Fruit fly (Drosophila melanogaster) whole organism, embryonic: ENCODE measurements around the gene Cpr30F.

Source experiments
- Antp ChIP-seq: fragments of 200-800 bp; sonication (Bioruptor generic); optimal IDR thresholded peaks from 3 replicates; lab custom pipeline; 2016; ENCODE audit warnings: missing biosample characterization, missing genetic modification characterization
- Awh ChIP-seq: fragments of 200-800 bp; sonication (Bioruptor generic); IDR thresholded peaks from 2 replicates; pipeline ENCODE4, ENCODE4 v1.3.6; 2022; ENCODE audit warnings: missing biosample characterization, missing genetic modification characterization
- CG10565 ChIP-seq: fragments of 200-800 bp; sonication (Bioruptor generic); optimal IDR thresholded peaks from 3 replicates; lab custom pipeline; 2016; ENCODE audit warnings: missing biosample characterization, mild to moderate bottlenecking, missing genetic modification characterization
- CG12219 ChIP-seq: fragments of 200-800 bp; sonication (Bioruptor generic); optimal IDR thresholded peaks from 3 replicates; lab custom pipeline; 2018; ENCODE audit warnings: missing biosample characterization, mild to moderate bottlenecking, missing genetic modification characterization
- CG12659 ChIP-seq: fragments of 200-800 bp; sonication (Bioruptor generic); optimal IDR thresholded peaks from 3 replicates; lab custom pipeline; 2017; ENCODE audit warnings: mild to moderate bottlenecking, missing biosample characterization, missing genetic modification reagents, missing genetic modification characterization
- CG13424 ChIP-seq: fragments of 200-800 bp; sonication (Bioruptor generic); optimal IDR thresholded peaks from 2 replicates; lab custom pipeline; 2019; ENCODE audit warnings: missing biosample characterization, mild to moderate bottlenecking, missing genetic modification characterization, moderate library complexity
- CG14050 ChIP-seq: fragments of 200-800 bp; sonication (Bioruptor generic); IDR thresholded peaks from 3 replicates; pipeline ENCODE4 v1.3.6; 2022; ENCODE audit warnings: missing biosample characterization, missing genetic modification characterization
- CG17359 ChIP-seq: fragments of 200-800 bp; sonication (Bioruptor generic); optimal IDR thresholded peaks from 3 replicates; lab custom pipeline; 2018; ENCODE audit warnings: missing biosample characterization, mild to moderate bottlenecking, missing genetic modification characterization, moderate library complexity
- CG17568 ChIP-seq: fragments of 200-800 bp; sonication (Bioruptor generic); optimal IDR thresholded peaks from 2 replicates; lab custom pipeline; 2018; ENCODE audit warnings: missing biosample characterization, mild to moderate bottlenecking, missing genetic modification characterization, moderate library complexity
- CG18476 ChIP-seq: fragments of 200-800 bp; sonication (Bioruptor generic); optimal IDR thresholded peaks from 2 replicates; lab custom pipeline; 2016; ENCODE audit warnings: missing biosample characterization, mild to moderate bottlenecking, missing genetic modification characterization
- CG2129 ChIP-seq: fragments of 200-800 bp; sonication (Bioruptor generic); IDR thresholded peaks from 2 replicates; pipeline ENCODE4 v1.3.6; 2022; ENCODE audit warnings: missing biosample characterization, missing genetic modification characterization; ENCODE audit not compliant: partially characterized antibody
- CG2678 ChIP-seq: fragments of 200-800 bp; sonication (Bioruptor generic); optimal IDR thresholded peaks from 3 replicates; lab custom pipeline; 2019; ENCODE audit warnings: missing biosample characterization, mild to moderate bottlenecking, missing genetic modification characterization, moderate library complexity
- CG30020 ChIP-seq: fragments of 200-800 bp; optimal IDR thresholded peaks from 2 replicates; lab custom pipeline; 2019; ENCODE audit warnings: missing biosample characterization, mild to moderate bottlenecking, missing genetic modification characterization, moderate library complexity
- CG3281 ChIP-seq: fragments of 200-800 bp; sonication (Bioruptor generic); optimal IDR thresholded peaks from 3 replicates; lab custom pipeline; 2017; ENCODE audit warnings: missing biosample characterization, mild to moderate bottlenecking, missing genetic modification characterization
- CG42726 ChIP-seq: fragments of 200-800 bp; sonication (Bioruptor generic); IDR thresholded peaks from 2 replicates; pipeline ENCODE4 v1.3.6; 2022; ENCODE audit warnings: missing biosample characterization, missing genetic modification characterization; ENCODE audit not compliant: partially characterized antibody
- CG4360 ChIP-seq: fragments of 200-800 bp; sonication (Bioruptor generic); IDR thresholded peaks from 2 replicates; pipeline ENCODE4 v1.3.6; 2022; ENCODE audit warnings: missing biosample characterization, missing genetic modification characterization
- CG6254 ChIP-seq: fragments of 200-800 bp; sonication (Bioruptor generic); optimal IDR thresholded peaks from 3 replicates; lab custom pipeline; 2017; ENCODE audit warnings: mild to moderate bottlenecking, missing biosample characterization, missing genetic modification reagents, missing genetic modification characterization
- CG7786 ChIP-seq: fragments of 200-800 bp; sonication (Bioruptor generic); optimal IDR thresholded peaks from 2 replicates; lab custom pipeline; 2016; ENCODE audit warnings: missing biosample characterization, missing genetic modification characterization
- CG7839 ChIP-seq: fragments of 200-800 bp; sonication (Bioruptor generic); optimal IDR thresholded peaks from 3 replicates; lab custom pipeline; 2018; ENCODE audit warnings: missing biosample characterization, mild to moderate bottlenecking, missing genetic modification characterization, moderate library complexity
- CG7928 ChIP-seq: fragments of 200-800 bp; sonication (Bioruptor generic); optimal IDR thresholded peaks from 2 replicates; lab custom pipeline; 2017; ENCODE audit warnings: missing biosample characterization, mild to moderate bottlenecking, missing genetic modification characterization
- CoRest ChIP-seq: fragments of 200-800 bp; sonication (Bioruptor generic); optimal IDR thresholded peaks from 3 replicates; lab custom pipeline; 2018; ENCODE audit warnings: missing biosample characterization, mild to moderate bottlenecking, missing genetic modification characterization, moderate library complexity
- Elba2 ChIP-seq: fragments of 200-800 bp; sonication (Bioruptor generic); optimal IDR thresholded peaks from 3 replicates; lab custom pipeline; 2016; ENCODE audit warnings: missing biosample characterization, missing genetic modification characterization
- Ets65A ChIP-seq: fragments of 200-800 bp; sonication (Bioruptor generic); peaks from one replicate; lab custom pipeline; 2016; ENCODE audit warnings: missing biosample characterization, missing genetic modification characterization
- HLH3B ChIP-seq: fragments of 200-800 bp; sonication (Bioruptor generic); IDR thresholded peaks from 2 replicates; pipeline ENCODE4 v1.3.6; 2022; ENCODE audit warnings: missing biosample characterization, missing genetic modification characterization
- Hmr ChIP-seq: fragments of 200-800 bp; sonication (Bioruptor generic); optimal IDR thresholded peaks from 3 replicates; lab custom pipeline; 2017; ENCODE audit warnings: mild to moderate bottlenecking, missing biosample characterization, missing genetic modification reagents, missing genetic modification characterization
- Hr78 ChIP-seq, 2 experiments: fragments of 200-800 bp in 1 of 2; fragments of >200 bp in 1 of 2; sonication (Bioruptor generic) in 1 of 2; optimal IDR thresholded peaks; 2 replicates each; lab custom pipeline; 2017 to 2019; ENCODE audit warnings: missing biosample characterization in 2 of 2, missing genetic modification characterization in 2 of 2, mild to moderate bottlenecking in 1 of 2, moderate library complexity in 1 of 2
- Mrtf ChIP-seq: fragments of 200-800 bp; sonication (Bioruptor generic); IDR thresholded peaks from 3 replicates; pipeline ENCODE4 v1.3.6; 2022; ENCODE audit warnings: missing biosample characterization, missing genetic modification characterization
- Ptx1 ChIP-seq: fragments of 200-800 bp; sonication (Bioruptor generic); IDR thresholded peaks from 2 replicates; pipeline ENCODE4 v1.3.6; 2022; ENCODE audit warnings: missing biosample characterization, missing genetic modification characterization
- Sry-δ ChIP-seq: fragments of 200-800 bp; sonication (Bioruptor generic); optimal IDR thresholded peaks from 2 replicates; lab custom pipeline; 2016; ENCODE audit warnings: missing biosample characterization, missing genetic modification characterization
- YL-1 ChIP-seq: fragments of 200-800 bp; sonication (Bioruptor generic); optimal IDR thresholded peaks from 3 replicates; lab custom pipeline; 2017; ENCODE audit warnings: missing biosample characterization, mild to moderate bottlenecking, missing genetic modification characterization
- al ChIP-seq: fragments of 200-800 bp; sonication (Bioruptor generic); IDR thresholded peaks from 2 replicates; pipeline ENCODE4 v1.3.6; 2022; ENCODE audit warnings: missing biosample characterization, missing genetic modification characterization
- cas ChIP-seq: fragments of 200-800 bp; sonication (Bioruptor generic); IDR thresholded peaks from 2 replicates; pipeline ENCODE4 v1.3.6; 2022; ENCODE audit warnings: missing biosample characterization, missing genetic modification characterization
- crol ChIP-seq: fragments of 200-800 bp; sonication (Bioruptor generic); IDR thresholded peaks from 2 replicates; pipeline ENCODE4 v1.3.6; 2022; ENCODE audit warnings: missing biosample characterization, missing genetic modification characterization
- dmrt11E ChIP-seq: fragments of 200-800 bp; sonication (Bioruptor generic); optimal IDR thresholded peaks from 3 replicates; lab custom pipeline; 2018; ENCODE audit warnings: missing biosample characterization, mild to moderate bottlenecking, missing genetic modification characterization, moderate library complexity
- ems ChIP-seq: fragments of 200-800 bp; sonication (Bioruptor generic); optimal IDR thresholded peaks from 3 replicates; lab custom pipeline; 2016; ENCODE audit warnings: missing biosample characterization, missing genetic modification characterization
- exex ChIP-seq: fragments of 200-800 bp; sonication (Bioruptor generic); optimal IDR thresholded peaks from 4 replicates; lab custom pipeline; 2018; ENCODE audit warnings: missing biosample characterization, mild to moderate bottlenecking, missing genetic modification characterization, moderate library complexity
- gcm2 ChIP-seq: fragments of 200-800 bp; sonication (Bioruptor generic); optimal IDR thresholded peaks from 2 replicates; lab custom pipeline; 2016; ENCODE audit warnings: missing biosample characterization, missing genetic modification characterization
- gt ChIP-seq: fragments of 200-800 bp; sonication (Bioruptor generic); IDR thresholded peaks from 2 replicates; pipeline ENCODE4 v1.3.6; 2022; ENCODE audit warnings: missing biosample characterization, missing genetic modification characterization
- her ChIP-seq: fragments of 200-800 bp; sonication (Bioruptor generic); optimal IDR thresholded peaks from 2 replicates; lab custom pipeline; 2016; ENCODE audit warnings: missing biosample characterization, missing genetic modification characterization
- jing ChIP-seq: fragments of 200-800 bp; sonication (Bioruptor generic); optimal IDR thresholded peaks from 2 replicates; lab custom pipeline; 2018; ENCODE audit warnings: missing biosample characterization, mild to moderate bottlenecking, missing genetic modification characterization
- nerfin-2 ChIP-seq: fragments of 200-800 bp; sonication (Bioruptor generic); IDR thresholded peaks from 2 replicates; pipeline ENCODE4 v1.3.6; 2022; ENCODE audit warnings: missing biosample characterization, missing genetic modification characterization; ENCODE audit not compliant: partially characterized antibody
- pita ChIP-seq: fragments of 200-800 bp; sonication (Bioruptor generic); optimal IDR thresholded peaks from 2 replicates; lab custom pipeline; 2017; ENCODE audit warnings: missing biosample characterization, mild to moderate bottlenecking, missing genetic modification characterization
- pnt ChIP-seq: fragments of 200-800 bp; sonication (Bioruptor generic); optimal IDR thresholded peaks from 3 replicates; lab custom pipeline; 2016; ENCODE audit warnings: missing biosample characterization, missing genetic modification characterization
- salm ChIP-seq: fragments of 200-800 bp; sonication (Bioruptor generic); optimal IDR thresholded peaks from 2 replicates; lab custom pipeline; 2018; ENCODE audit warnings: missing biosample characterization, mild to moderate bottlenecking, missing genetic modification characterization
- slp2 ChIP-seq: fragments of 200-800 bp; sonication (Bioruptor generic); optimal IDR thresholded peaks from 2 replicates; lab custom pipeline; 2016; ENCODE audit warnings: missing biosample characterization, missing genetic modification characterization
- tx ChIP-seq: fragments of 200-800 bp; sonication (Bioruptor generic); optimal IDR thresholded peaks from 2 replicates; lab custom pipeline; 2016; ENCODE audit warnings: missing biosample characterization, missing genetic modification characterization
- wdn ChIP-seq: fragments of 200-800 bp; sonication (Bioruptor generic); IDR thresholded peaks from 2 replicates; pipeline ENCODE4 v1.3.6; 2022; ENCODE audit warnings: missing biosample characterization, missing genetic modification characterization
- wek ChIP-seq: fragments of 200-800 bp; sonication (Bioruptor generic); optimal IDR thresholded peaks from 3 replicates; lab custom pipeline; 2018; ENCODE audit warnings: missing biosample characterization, mild to moderate bottlenecking, missing genetic modification characterization, moderate library complexity
- zfh2 ChIP-seq: fragments of 200-800 bp; sonication (Bioruptor generic); optimal IDR thresholded peaks from 2 replicates; lab custom pipeline; 2016; ENCODE audit warnings: missing biosample characterization, missing genetic modification characterization

Cpr30F gene

dm6 chr2L:9956993-9957652 is 24.2 kb upstream of the Cpr30F start, which contains the start of the genes CG4658 and CG5846 (continued):
- peak; percentile 97 for TF ChIP-seq HLH3B (GFP tag; lab: Robert Waterston, UW)
- TF ChIP-seq jing (GFP tag; lab: Kevin White, UChicago) = no peak
- TF ChIP-seq salm = peak; percentile 91
- TF ChIP-seq CG17359 (tag; lab: Kevin White, UChicago) = peak; percentile 96
- TF ChIP-seq tx = peak; percentile 45
- peak; percentile 73 for TF ChIP-seq slp2 (GFP tag; lab: Kevin White, UChicago)
- peak; percentile 69 for TF ChIP-seq gt
- peak; percentile 94 for TF ChIP-seq CG13424
- peak; percentile 90 for TF ChIP-seq CG14050
- peak; percentile 89 for TF ChIP-seq CG3281 (GFP tag; lab: Kevin White, UChicago)
- TF ChIP-seq nerfin-2 (GFP tag; lab: Robert Waterston, UW) = no peak
- peak; percentile 25 for TF ChIP-seq gcm2 (GFP tag; lab: Kevin White, UChicago)
- peak; percentile 98 for TF ChIP-seq Ptx1 (GFP tag; lab: Robert Waterston, UW)
- peak; percentile 97 for TF ChIP-seq Awh
- TF ChIP-seq CG7928 (GFP tag; lab: Kevin White, UChicago) = peak; percentile 49
- TF ChIP-seq CG30020 (tag; lab: Kevin White, UChicago) = peak; percentile 78
- peak; percentile 44 for TF ChIP-seq Sry-δ (GFP tag; lab: Kevin White, UChicago)
- TF ChIP-seq crol (GFP tag; lab: Robert Waterston, UW) = peak; percentile 39; the same call in 1 of the 2 replicates
- peak; percentile 82 for TF ChIP-seq exex (tag; lab: Kevin White, UChicago)
- TF ChIP-seq al (GFP tag; lab: Robert Waterston, UW) = peak; percentile 93
- TF ChIP-seq Hmr (GFP tag; lab: Kevin White, UChicago) = peak; percentile 93
- peak; percentile 43 for TF ChIP-seq her
- TF ChIP-seq CG6254 = peak; percentile 81
- TF ChIP-seq wdn (GFP tag; lab: Robert Waterston, UW) = peak; percentile 87
- peak; percentile 94 for TF ChIP-seq CG12659
- TF ChIP-seq CoRest (tag; lab: Kevin White, UChicago) = peak; percentile 96
- peak; percentile 96 for TF ChIP-seq CG7839 (tag; lab: Kevin White, UChicago)
- peak; percentile 90 for TF ChIP-seq CG18476
- peak; percentile 39 for TF ChIP-seq wek
- peak; percentile 54 for TF ChIP-seq zfh2 (GFP tag; lab: Kevin White, UChicago)
- peak; percentile 87 for TF ChIP-seq cas (GFP tag; lab: Robert Waterston, UW)
- TF ChIP-seq CG2678 (tag; lab: Kevin White, UChicago) = peak; percentile 96
- TF ChIP-seq Hr78 (GFP tag; optimal IDR thresholded peaks at IDR 0.05; lab: Kevin White, UChicago) = peak in 1 of 2 experiments; percentile 79
- TF ChIP-seq ems = peak; percentile 80
- TF ChIP-seq CG12219 (GFP tag; lab: Kevin White, UChicago) = peak; percentile 77
- TF ChIP-seq CG2129 (GFP tag; lab: Robert Waterston, UW) = no peak
- peak; percentile 74 for TF ChIP-seq CG7786 (GFP tag; lab: Kevin White, UChicago)
- TF ChIP-seq Antp (GFP tag; lab: Kevin White, UChicago) = peak; percentile 33
- no peak for TF ChIP-seq pita (GFP tag; lab: Kevin White, UChicago)
- TF ChIP-seq pnt (GFP tag; lab: Kevin White, UChicago) = peak; percentile 58
- TF ChIP-seq dmrt11E (tag; lab: Kevin White, UChicago) = peak; percentile 96
- peak; percentile 52 for TF ChIP-seq CG10565 (GFP tag; lab: Kevin White, UChicago)
- TF ChIP-seq YL-1 = peak; percentile 91
- TF ChIP-seq CG17568 (GFP tag; lab: Kevin White, UChicago) = no peak
- peak; percentile 61 for TF ChIP-seq Elba2 (GFP tag; lab: Kevin White, UChicago)
- TF ChIP-seq Mrtf (GFP tag; lab: Robert Waterston, UW) = peak; percentile 87
- peak; percentile 89 for TF ChIP-seq Ets65A (GFP tag; lab: Kevin White, UChicago)
- TF ChIP-seq CG4360 (GFP tag; lab: Robert Waterston, UW) = peak; percentile 38; the same call in 1 of the 2 replicates
- TF ChIP-seq CG42726 (GFP tag; lab: Robert Waterston, UW) = no peak
